Worm (Caenorhabditis elegans): ENCODE results near the gene T14B1.1.

ce11 chrX:9697655-9698054 lies 29.1 kb upstream of the T14B1.1 start:
- TF ChIP-seq him-1 (tag; optimal IDR thresholded peaks at IDR 0.05) (no peak), dao-5 (tag; optimal IDR thresholded peaks at IDR 0.05) (no peak)
